Fruit fly (Drosophila melanogaster) whole organism, pupa: ENCODE measurements around the gene Mdh2.
A peak's percentile ranks its signal among the peaks of the same experiment; 100 is the strongest.

ENCODE experiments used
- CG10348 ChIP-seq: fragments of 200-800 bp; sonication (Bioruptor generic); IDR thresholded peaks from 2 replicates; pipeline ENCODE4 v1.3.6; 2022; ENCODE audit warnings: missing biosample characterization, missing genetic modification characterization
- CG12605 ChIP-seq: fragments of 200-800 bp; sonication (Bioruptor generic); IDR thresholded peaks from 2 replicates; pipeline ENCODE4 v1.3.6; 2022; ENCODE audit warnings: missing biosample characterization, missing genetic modification characterization
- CG13204 ChIP-seq: fragments of 200-800 bp; sonication (Bioruptor generic); optimal IDR thresholded peaks from 2 replicates; lab custom pipeline; 2018; ENCODE audit warnings: missing biosample characterization, mild to moderate bottlenecking, missing genetic modification characterization, moderate library complexity
- CG14655 ChIP-seq: fragments of 200-800 bp; sonication (Bioruptor generic); optimal IDR thresholded peaks from 3 replicates; lab custom pipeline; 2017; ENCODE audit warnings: mild to moderate bottlenecking, missing biosample characterization, missing genetic modification reagents, missing genetic modification characterization
- CG15710 ChIP-seq: fragments of 200-800 bp; sonication (Bioruptor generic); optimal IDR thresholded peaks from 2 replicates; lab custom pipeline; 2018; ENCODE audit warnings: missing biosample characterization, mild to moderate bottlenecking, missing genetic modification characterization, moderate library complexity
- CG17806 ChIP-seq: fragments of 200-800 bp; sonication (Bioruptor generic); optimal IDR thresholded peaks from 2 replicates; lab custom pipeline; 2018; ENCODE audit warnings: missing biosample characterization, mild to moderate bottlenecking, missing genetic modification characterization, moderate library complexity
- CG32121 ChIP-seq: fragments of 200-800 bp; sonication (Bioruptor generic); IDR thresholded peaks from 2 replicates; pipeline ENCODE4 v1.3.6; 2022; ENCODE audit warnings: missing biosample characterization, missing genetic modification characterization
- CG34367 ChIP-seq: fragments of 200-800 bp; sonication (Bioruptor generic); optimal IDR thresholded peaks from 2 replicates; lab custom pipeline; 2018; ENCODE audit warnings: missing biosample characterization, mild to moderate bottlenecking, missing genetic modification characterization
- CG4496 ChIP-seq: fragments of 200-800 bp; sonication (Bioruptor generic); IDR thresholded peaks from 3 replicates; pipeline ENCODE4 v1.3.6; 2022; ENCODE audit warnings: missing biosample characterization, missing genetic modification characterization
- CG8159 ChIP-seq: fragments of 200-800 bp; sonication (Bioruptor generic); optimal IDR thresholded peaks from 3 replicates; lab custom pipeline; 2018; ENCODE audit warnings: missing biosample characterization, mild to moderate bottlenecking, missing genetic modification characterization, moderate library complexity
- CG8301 ChIP-seq: fragments of 200-800 bp; sonication (Bioruptor generic); optimal IDR thresholded peaks from 2 replicates; lab custom pipeline; 2018; ENCODE audit warnings: missing biosample characterization, mild to moderate bottlenecking, missing genetic modification characterization
- CG9948 ChIP-seq: fragments of 200-800 bp; sonication (Bioruptor generic); optimal IDR thresholded peaks from 2 replicates; lab custom pipeline; 2018; ENCODE audit warnings: missing biosample characterization, mild to moderate bottlenecking, missing genetic modification characterization, moderate library complexity
- D1 ChIP-seq: fragments of 200-800 bp; sonication (Bioruptor generic); optimal IDR thresholded peaks from 2 replicates; lab custom pipeline; 2018; ENCODE audit warnings: missing biosample characterization, mild to moderate bottlenecking, missing genetic modification characterization, moderate library complexity
- EcR ChIP-seq: fragments of 200-800 bp; sonication (Bioruptor generic); optimal IDR thresholded peaks from 3 replicates; lab custom pipeline; 2019; ENCODE audit warnings: missing biosample characterization, missing genetic modification characterization, mild to moderate bottlenecking, moderate library complexity, missing genetic modification reagents
- Ets98B ChIP-seq: fragments of 200-800 bp; sonication (Bioruptor generic); IDR thresholded peaks from 2 replicates; pipeline ENCODE4 v1.3.6; 2022; ENCODE audit warnings: missing biosample characterization, missing genetic modification characterization
- Pif1A ChIP-seq: fragments of 200-800 bp; sonication (Bioruptor generic); optimal IDR thresholded peaks from 3 replicates; lab custom pipeline; 2016; ENCODE audit warnings: missing biosample characterization, missing genetic modification characterization
- Pif1B ChIP-seq: fragments of 200-800 bp; sonication (Bioruptor generic); optimal IDR thresholded peaks from 3 replicates; lab custom pipeline; 2016; ENCODE audit warnings: missing biosample characterization, missing genetic modification characterization
- Snoo ChIP-seq: fragments of 200-800 bp; sonication (Bioruptor generic); optimal IDR thresholded peaks from 3 replicates; lab custom pipeline; 2017; ENCODE audit warnings: missing biosample characterization, mild to moderate bottlenecking, missing genetic modification characterization, inconsistent platforms
- fd96Ca ChIP-seq: fragments of 200-800 bp; sonication (Bioruptor generic); IDR thresholded peaks from 3 replicates; pipeline ENCODE4 v1.3.6; 2022; ENCODE audit warnings: missing biosample characterization, missing genetic modification characterization
- gl ChIP-seq: fragments of 200-800 bp; sonication (Bioruptor generic); optimal IDR thresholded peaks from 2 replicates; lab custom pipeline; 2018; ENCODE audit warnings: missing biosample characterization, mild to moderate bottlenecking, missing genetic modification characterization
- rn ChIP-seq: fragments of 200-800 bp; sonication (Bioruptor generic); IDR thresholded peaks from 2 replicates; pipeline ENCODE4 v1.3.6; 2022; ENCODE audit warnings: missing biosample characterization, missing genetic modification characterization

Mdh2 gene

dm6 chr3R:18244171-18245043, 18.2 kb downstream of the Mdh2 start:
- TF ChIP-seq CG13204 (GFP tag; lab: Kevin White, UChicago) (peak; percentile 87), Pif1A (GFP tag; lab: Kevin White, UChicago) (peak; percentile 19), CG15710 (no peak), CG9948 (tag; lab: Kevin White, UChicago) (no peak), rn (GFP tag; lab: Robert Waterston, UW) (no peak), CG32121 (GFP tag; lab: Robert Waterston, UW) (peak; percentile 36; the same call in 1 of the 2 replicates), EcR (GFP tag; lab: Kevin White, UChicago) (peak; percentile 93), CG8301 (tag; lab: Kevin White, UChicago) (peak; percentile 4), CG10348 (GFP tag; lab: Robert Waterston, UW) (no peak), CG4496 (GFP tag; lab: Robert Waterston, UW) (no peak), Snoo (peak; percentile 31), CG12605 (GFP tag; lab: Robert Waterston, UW) (peak; percentile 13; the same call in 1 of the 2 replicates), CG34367 (no peak), CG8159 (tag; lab: Kevin White, UChicago) (no peak), CG17806 (tag; lab: Kevin White, UChicago) (no peak), fd96Ca (peak; percentile 39; the same call in 1 of the 3 replicates), Ets98B (GFP tag; lab: Robert Waterston, UW) (peak; percentile 61), Pif1B (peak; percentile 2), CG14655 (GFP tag; lab: Kevin White, UChicago) (no peak), D1 (tag; lab: Kevin White, UChicago) (no peak), gl (tag; lab: Kevin White, UChicago) (no peak)

DNA sequence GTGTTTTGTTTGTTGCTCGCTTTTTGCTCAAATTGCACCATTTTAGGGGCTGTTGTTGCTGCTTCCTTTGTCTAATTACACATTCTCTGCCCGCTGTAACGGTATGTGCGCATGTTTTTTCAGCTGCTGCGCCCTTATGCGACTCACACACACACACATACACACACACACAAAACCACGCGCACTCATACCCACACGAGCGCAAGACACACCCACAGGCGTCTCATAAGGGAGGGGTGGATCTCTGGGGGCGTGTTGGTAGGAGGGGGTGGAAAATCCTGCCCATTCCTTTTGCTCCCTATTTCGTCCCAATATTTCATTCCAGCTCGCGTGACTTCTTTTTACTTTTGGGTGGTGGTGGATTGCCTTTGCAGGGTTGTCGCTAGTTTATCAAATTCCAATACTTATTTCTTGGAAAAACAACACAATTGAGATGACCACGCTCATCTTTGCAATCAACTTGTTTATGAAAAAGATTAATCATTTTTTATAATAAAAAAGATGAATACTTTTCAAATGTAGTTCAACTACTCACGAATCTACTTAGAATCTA, 18.9 kb downstream of the Mdh2 start:
- TF ChIP-seq CG17806 (tag; lab: Kevin White, UChicago), result no peak
- 0 out of 3 replicates have a peak, but pooled peaks have one; percentile 9 for TF ChIP-seq CG4496 (GFP tag; lab: Robert Waterston, UW)

DNA sequence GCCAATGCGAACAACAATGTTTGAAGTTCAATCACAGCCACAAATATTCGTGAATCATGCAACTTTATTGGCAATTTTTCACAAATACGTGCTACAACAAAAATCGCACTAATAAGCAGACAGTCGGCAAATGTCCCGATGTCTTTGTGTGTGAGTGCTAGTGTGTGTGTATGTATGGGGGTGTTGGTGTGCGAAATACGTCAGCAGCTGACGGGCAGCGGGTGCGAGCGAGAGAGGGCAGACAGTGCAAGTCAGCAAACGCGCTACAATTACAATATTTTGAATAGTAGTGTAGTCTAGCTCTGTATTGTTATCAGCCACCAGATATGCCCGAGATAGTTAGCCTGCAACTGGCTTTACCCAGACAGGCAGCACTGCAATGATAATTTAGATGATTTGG, 19.8 kb downstream of the Mdh2 start:
- TF ChIP-seq D1 (tag; lab: Kevin White, UChicago) (no peak), CG13204 (GFP tag; lab: Kevin White, UChicago) (no peak), gl (tag; lab: Kevin White, UChicago) (no peak), CG8159 (tag; lab: Kevin White, UChicago) (no peak), CG32121 (GFP tag; lab: Robert Waterston, UW) (no peak), Ets98B (GFP tag; lab: Robert Waterston, UW) (no peak), CG4496 (GFP tag; lab: Robert Waterston, UW) (no peak)

dm6 chr3R:18249268-18249667, 23.1 kb downstream of the Mdh2 start:
- no peak for TF ChIP-seq CG8159 (tag; lab: Kevin White, UChicago)
- TF ChIP-seq CG15710, result no peak
- peak; percentile 4; the same call in 1 of the 2 replicates for TF ChIP-seq Ets98B (GFP tag; lab: Robert Waterston, UW)
- TF ChIP-seq Pif1A (GFP tag; lab: Kevin White, UChicago), result no peak
- TF ChIP-seq CG32121 (GFP tag; lab: Robert Waterston, UW), result no peak
- TF ChIP-seq CG4496 (GFP tag; lab: Robert Waterston, UW), result no peak

DNA sequence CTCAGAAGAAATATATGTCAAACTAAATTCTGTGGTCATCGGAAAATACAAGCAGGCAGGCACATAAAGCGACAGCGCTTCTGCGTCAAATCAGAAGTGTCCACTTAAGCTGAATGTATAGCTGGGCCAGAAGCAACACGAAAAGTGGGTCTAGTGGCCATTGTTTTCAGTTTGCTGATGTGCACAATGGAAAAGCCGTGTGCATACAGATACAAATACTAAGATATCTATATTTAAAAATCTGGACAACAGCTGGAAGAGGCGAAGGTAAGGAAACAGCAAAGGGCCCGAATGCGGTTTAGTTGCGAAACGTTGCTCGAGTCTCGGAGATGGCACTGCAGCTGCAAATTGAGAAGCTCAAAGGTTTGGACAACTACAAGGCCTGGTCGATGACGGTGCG, 24.6 kb downstream of the Mdh2 start, which contains the start of gene CG18598:
CG18598 (plus strand) TSS at position 301 of the 400 bp plus-strand sequence.
- TF ChIP-seq gl (tag; lab: Kevin White, UChicago) (no peak), D1 (tag; lab: Kevin White, UChicago) (no peak), CG34367 (no peak), CG4496 (GFP tag; lab: Robert Waterston, UW) (no peak), Ets98B (GFP tag; lab: Robert Waterston, UW) (no peak), CG8159 (tag; lab: Kevin White, UChicago) (no peak), CG8301 (tag; lab: Kevin White, UChicago) (no peak), CG10348 (GFP tag; lab: Robert Waterston, UW) (no peak), CG32121 (GFP tag; lab: Robert Waterston, UW) (no peak), CG13204 (GFP tag; lab: Kevin White, UChicago) (no peak), Snoo (no peak), CG12605 (GFP tag; lab: Robert Waterston, UW) (no peak), Pif1A (GFP tag; lab: Kevin White, UChicago) (no peak), fd96Ca (no peak), rn (GFP tag; lab: Robert Waterston, UW) (no peak), EcR (GFP tag; lab: Kevin White, UChicago) (no peak), Pif1B (no peak), CG9948 (tag; lab: Kevin White, UChicago) (no peak)

- TF ChIP-seq CG34367 (no peak), CG8301 (tag; lab: Kevin White, UChicago) (no peak), CG9948 (tag; lab: Kevin White, UChicago) (no peak), CG15710 (no peak), Pif1A (GFP tag; lab: Kevin White, UChicago) (no peak)
Observed at dm6 chr3R:18251876-18252275, 25.7 kb downstream of the Mdh2 start.
